Worm (Caenorhabditis elegans): ENCODE results near the gene pbo-1.

- TF ChIP-seq nhr-76 (tag; optimal IDR thresholded peaks at IDR 0.05), result no peak
- no peak for TF ChIP-seq ceh-82 (tag; optimal IDR thresholded peaks at IDR 0.05)
- no peak for TF ChIP-seq elt-3 (tag; optimal IDR thresholded peaks at IDR 0.05)
Observed at ce11 chrIII:2636137-2636536, 50.1 kb downstream of the pbo-1 start, which contains the start of gene zmp-2.

Data from whole organism, L3 larva.